Fruit fly (Drosophila melanogaster) whole organism, prepupa: Measurements from ENCODE around the gene Nepl15.
A peak's percentile ranks its signal among the peaks of the same experiment; 100 is the strongest.

Source experiments
- Blimp-1 ChIP-seq: fragments of 200-800 bp; sonication (Bioruptor generic); optimal IDR thresholded peaks from 3 replicates; lab custom pipeline; 2017; ENCODE audit warnings: missing biosample characterization, missing genetic modification characterization, mild to moderate bottlenecking, moderate library complexity, missing genetic modification reagents
- CG10669 ChIP-seq: fragments of 200-800 bp; sonication (Bioruptor generic); optimal IDR thresholded peaks from 3 replicates; lab custom pipeline; 2018; ENCODE audit warnings: missing biosample characterization, mild to moderate bottlenecking, missing genetic modification characterization, moderate library complexity
- CG3919 ChIP-seq: fragments of 200-800 bp; sonication (Bioruptor generic); optimal IDR thresholded peaks from 3 replicates; lab custom pipeline; 2016; ENCODE audit warnings: missing biosample characterization, missing genetic modification characterization
- CG6792 ChIP-seq: fragments of 200-800 bp; sonication (Bioruptor generic); optimal IDR thresholded peaks from 3 replicates; lab custom pipeline; 2016; ENCODE audit warnings: missing biosample characterization, missing genetic modification characterization
- Eip78C ChIP-seq: fragments of 200-800 bp; sonication (Bioruptor generic); peaks from one replicate; lab custom pipeline; 2016; ENCODE audit warnings: missing biosample characterization, missing genetic modification characterization
- Lpt ChIP-seq: fragments of 200-800 bp; sonication (Bioruptor generic); optimal IDR thresholded peaks from 3 replicates; lab custom pipeline; 2016; ENCODE audit warnings: missing biosample characterization, missing genetic modification characterization
- OdsH ChIP-seq: fragments of 200-800 bp; sonication (Bioruptor generic); optimal IDR thresholded peaks from 3 replicates; lab custom pipeline; 2016; ENCODE audit warnings: missing biosample characterization, missing genetic modification characterization
- achi ChIP-seq: fragments of 200-800 bp; sonication (Bioruptor generic); optimal IDR thresholded peaks from 3 replicates; lab custom pipeline; 2016; ENCODE audit warnings: missing biosample characterization, missing genetic modification characterization
- acj6 ChIP-seq: fragments of 200-800 bp; sonication (Bioruptor generic); optimal IDR thresholded peaks from 3 replicates; lab custom pipeline; 2016; ENCODE audit warnings: missing biosample characterization, missing genetic modification characterization
- fd85E ChIP-seq: fragments of 200-800 bp; sonication (Bioruptor generic); optimal IDR thresholded peaks from 3 replicates; lab custom pipeline; 2016; ENCODE audit warnings: missing biosample characterization, missing genetic modification characterization
- salr ChIP-seq, 2 experiments: fragments of 200-800 bp; sonication (Bioruptor generic); optimal IDR thresholded peaks; 3 replicates each; lab custom pipeline; 2016 to 2018; ENCODE audit warnings: missing biosample characterization in 2 of 2, missing genetic modification characterization in 2 of 2, mild to moderate bottlenecking in 1 of 2
- vri ChIP-seq: fragments of 200-800 bp; sonication (Bioruptor generic); optimal IDR thresholded peaks from 3 replicates; lab custom pipeline; 2016; ENCODE audit warnings: missing biosample characterization, mild to moderate bottlenecking, missing genetic modification characterization

- TF ChIP-seq Eip78C (GFP tag; lab: Kevin White, UChicago) (peak; percentile 92), acj6 (GFP tag; lab: Kevin White, UChicago) (no peak), OdsH (no peak), Blimp-1 (GFP tag; lab: Kevin White, UChicago) (peak; percentile 31), CG6792 (GFP tag; lab: Kevin White, UChicago) (no peak), CG3919 (GFP tag; lab: Kevin White, UChicago) (no peak), CG10669 (GFP tag; lab: Kevin White, UChicago) (no peak), Lpt (peak; percentile 68), fd85E (no peak), vri (GFP tag; lab: Kevin White, UChicago) (no peak), achi (GFP tag; lab: Kevin White, UChicago) (peak; percentile 77), salr (GFP tag; optimal IDR thresholded peaks at IDR 0.05; lab: Kevin White, UChicago) (peak in 1 of 2 experiments; percentile 62)
These were observed 15.4 kb downstream of the Nepl15 start, which contains the start of the genes rumi, CG7029 and Usp12-46 for dm6 chr3R:22750534-22750947.
